Worm (Caenorhabditis elegans) whole organism, L3 larva: ENCODE data around the gene F28F9.2.

Experiments used
- R02D3.7 ChIP-seq: fragments of 150-350 bp; optimal IDR thresholded peaks from 2 replicates; lab custom pipeline; 2014; ENCODE audit warnings: missing biosample characterization, missing genetic modification characterization
- ZK546.5 ChIP-seq: sonication (generic microtip); optimal IDR thresholded peaks from 2 replicates; lab custom pipeline; 2017; ENCODE audit warnings: missing biosample characterization, missing genetic modification characterization
- aly-2 ChIP-seq: fragments of 150-350 bp; optimal IDR thresholded peaks from 2 replicates; lab custom pipeline; 2014; ENCODE audit warnings: missing biosample characterization, missing genetic modification characterization
- ama-1 ChIP-seq: fragments of 150-350 bp; optimal IDR thresholded peaks from 2 replicates; lab custom pipeline; 2018
- ceh-16 ChIP-seq: sonication (generic microtip); optimal IDR thresholded peaks from 2 replicates; lab custom pipeline; 2017; ENCODE audit warnings: missing biosample characterization, missing genetic modification characterization
- ceh-28 ChIP-seq: fragments of 150-350 bp; optimal IDR thresholded peaks from 2 replicates; lab custom pipeline; 2014; ENCODE audit warnings: missing biosample characterization, missing genetic modification reagents, missing genetic modification characterization
- ceh-82 ChIP-seq: fragments of 150-350 bp; optimal IDR thresholded peaks from 2 replicates; lab custom pipeline; 2014; ENCODE audit warnings: missing biosample characterization, missing genetic modification characterization
- ceh-9 ChIP-seq: sonication (generic microtip); optimal IDR thresholded peaks from 2 replicates; lab custom pipeline; 2018; ENCODE audit warnings: missing biosample characterization, missing genetic modification characterization
- daf-12 ChIP-seq: fragments of 150-350 bp; optimal IDR thresholded peaks from 2 replicates; lab custom pipeline; 2014; ENCODE audit warnings: missing biosample characterization, missing genetic modification reagents, missing genetic modification characterization
- egl-27 ChIP-seq: sonication (generic microtip); optimal IDR thresholded peaks from 4 replicates; lab custom pipeline; 2017; ENCODE audit warnings: missing biosample characterization, missing genetic modification reagents, missing genetic modification characterization
- egl-5 ChIP-seq: fragments of 150-350 bp; optimal IDR thresholded peaks from 2 replicates; lab custom pipeline; 2017; ENCODE audit warnings: missing biosample characterization, missing genetic modification reagents, missing genetic modification characterization, inconsistent platforms
- elt-1 ChIP-seq: fragments of 150-350 bp; optimal IDR thresholded peaks from 2 replicates; lab custom pipeline; 2014; ENCODE audit warnings: missing biosample characterization, missing genetic modification characterization
- elt-2 ChIP-seq: sonication (generic microtip); optimal IDR thresholded peaks from 2 replicates; lab custom pipeline; 2016; ENCODE audit warnings: missing genetic modification reagents, mild to moderate bottlenecking, missing genetic modification characterization, missing compliant biosample characterization
- fkh-10 ChIP-seq: sonication (generic microtip); optimal IDR thresholded peaks from 2 replicates; lab custom pipeline; 2017; ENCODE audit warnings: missing biosample characterization, missing genetic modification reagents, missing genetic modification characterization
- fkh-2 ChIP-seq: fragments of 150-350 bp; optimal IDR thresholded peaks from 2 replicates; lab custom pipeline; 2014; ENCODE audit warnings: missing biosample characterization, missing genetic modification reagents, missing genetic modification characterization
- fos-1 ChIP-seq: fragments of 150-350 bp; optimal IDR thresholded peaks from 2 replicates; lab custom pipeline; 2014; ENCODE audit warnings: missing biosample characterization, missing genetic modification characterization
- hmg-11 ChIP-seq: sonication (generic microtip); optimal IDR thresholded peaks from 2 replicates; lab custom pipeline; 2016; ENCODE audit warnings: missing genetic modification characterization, missing compliant biosample characterization
- jun-1 ChIP-seq: fragments of 150-350 bp; optimal IDR thresholded peaks from 2 replicates; lab custom pipeline; 2014; ENCODE audit warnings: missing biosample characterization, missing genetic modification reagents, missing genetic modification characterization
- lin-15B ChIP-seq: fragments of 150-350 bp; optimal IDR thresholded peaks from 2 replicates; lab custom pipeline; 2014; ENCODE audit warnings: missing biosample characterization, missing genetic modification characterization
- lsy-12 ChIP-seq: sonication (generic microtip); optimal IDR thresholded peaks from 2 replicates; lab custom pipeline; 2016; ENCODE audit warnings: mild to moderate bottlenecking, missing genetic modification characterization, missing compliant biosample characterization
- mdl-1 ChIP-seq: fragments of 150-350 bp; optimal IDR thresholded peaks from 2 replicates; lab custom pipeline; 2014; ENCODE audit warnings: missing biosample characterization, missing genetic modification characterization
- mml-1 ChIP-seq: fragments of 150-350 bp; sonication (generic microtip); optimal IDR thresholded peaks from 3 replicates; lab custom pipeline; 2014; ENCODE audit warnings: missing biosample characterization, missing genetic modification characterization
- nfya-1 ChIP-seq: sonication (generic microtip); optimal IDR thresholded peaks from 2 replicates; lab custom pipeline; 2017; ENCODE audit warnings: missing genetic modification characterization, mild to moderate bottlenecking, missing compliant biosample characterization, antibody characterized with exemption, moderate library complexity; ENCODE audit not compliant: insufficient read depth
- nhr-11 ChIP-seq: fragments of 150-350 bp; optimal IDR thresholded peaks from 2 replicates; lab custom pipeline; 2014; ENCODE audit warnings: missing biosample characterization, missing genetic modification characterization
- nhr-12 ChIP-seq: fragments of 150-350 bp; optimal IDR thresholded peaks from 2 replicates; lab custom pipeline; 2014; ENCODE audit warnings: missing biosample characterization, missing genetic modification characterization
- nhr-237 ChIP-seq: fragments of 150-350 bp; optimal IDR thresholded peaks from 2 replicates; lab custom pipeline; 2014; ENCODE audit warnings: missing biosample characterization, missing genetic modification characterization
- nhr-25 ChIP-seq: sonication (generic microtip); optimal IDR thresholded peaks from 2 replicates; lab custom pipeline; 2017; ENCODE audit warnings: missing biosample characterization, missing genetic modification characterization
- nhr-28 ChIP-seq: fragments of 150-350 bp; optimal IDR thresholded peaks from 2 replicates; lab custom pipeline; 2014; ENCODE audit warnings: missing biosample characterization, missing genetic modification characterization
- nhr-43 ChIP-seq: sonication (generic microtip); optimal IDR thresholded peaks from 2 replicates; lab custom pipeline; 2016; ENCODE audit warnings: mild to moderate bottlenecking, missing genetic modification characterization, missing compliant biosample characterization; ENCODE audit not compliant: poor library complexity, severe bottlenecking
- nhr-67 ChIP-seq: fragments of 150-350 bp; optimal IDR thresholded peaks from 2 replicates; lab custom pipeline; 2014; ENCODE audit warnings: missing biosample characterization, missing genetic modification characterization
- pha-4 ChIP-seq: fragments of 150-350 bp; optimal IDR thresholded peaks from 2 replicates; lab custom pipeline; 2014; ENCODE audit warnings: missing biosample characterization, missing genetic modification reagents, missing genetic modification characterization
- pqm-1 ChIP-seq: fragments of 150-350 bp; optimal IDR thresholded peaks from 2 replicates; lab custom pipeline; 2017; ENCODE audit warnings: missing biosample characterization, missing genetic modification characterization, inconsistent platforms
- sea-2 ChIP-seq: fragments of 150-350 bp; sonication (generic microtip); optimal IDR thresholded peaks from 4 replicates; lab custom pipeline; 2014; ENCODE audit warnings: missing biosample characterization, missing genetic modification reagents, missing genetic modification characterization
- skn-1 ChIP-seq: fragments of 150-350 bp; optimal IDR thresholded peaks from 2 replicates; lab custom pipeline; 2014; ENCODE audit warnings: missing biosample characterization, missing genetic modification characterization
- snpc-4 ChIP-seq: fragments of 150-350 bp; optimal IDR thresholded peaks from 2 replicates; lab custom pipeline; 2014; ENCODE audit warnings: missing biosample characterization, missing genetic modification characterization
- tbx-2 ChIP-seq: sonication (generic microtip); optimal IDR thresholded peaks from 2 replicates; lab custom pipeline; 2016; ENCODE audit warnings: mild to moderate bottlenecking, missing genetic modification characterization, missing compliant biosample characterization
- unc-39 ChIP-seq: sonication (generic microtip); optimal IDR thresholded peaks from 4 replicates; lab custom pipeline; 2017; ENCODE audit warnings: missing biosample characterization, missing genetic modification characterization
- zag-1 ChIP-seq: fragments of 150-350 bp; optimal IDR thresholded peaks from 2 replicates; lab custom pipeline; 2014; ENCODE audit warnings: missing biosample characterization, missing genetic modification characterization
- ztf-11 ChIP-seq: fragments of 150-350 bp; optimal IDR thresholded peaks from 2 replicates; lab custom pipeline; 2014; ENCODE audit warnings: missing biosample characterization, missing genetic modification characterization
- ztf-4 ChIP-seq: fragments of 150-350 bp; optimal IDR thresholded peaks from 2 replicates; lab custom pipeline; 2014; ENCODE audit warnings: missing biosample characterization, missing genetic modification characterization

The F28F9.2 gene

ce11 chrIV:3839420-3839819, at the start of gene F28F9.2:
Gene F28F9.2, plus strand, starts transcription at chrIV:3839720.
- no peak for TF ChIP-seq nhr-25 (tag; lab: Kevin White, UChicago)
- no peak for TF ChIP-seq ama-1 (lab: Kevin White, UChicago)
- TF ChIP-seq pqm-1 (tag; lab: Kevin White, UChicago): no peak
- TF ChIP-seq fos-1 (tag; lab: Kevin White, UChicago): no peak
- TF ChIP-seq lin-15B: no peak
- no peak for TF ChIP-seq elt-1
- TF ChIP-seq aly-2 (tag; lab: Kevin White, UChicago): no peak
- TF ChIP-seq ceh-16: no peak
- no peak for TF ChIP-seq egl-27 (tag; lab: Kevin White, UChicago)
- no peak for TF ChIP-seq nhr-67 (tag; lab: Kevin White, UChicago)
- no peak for TF ChIP-seq R02D3.7 (tag; lab: Kevin White, UChicago)
- TF ChIP-seq skn-1 (tag; lab: Kevin White, UChicago): no peak
- TF ChIP-seq ceh-82 (tag; lab: Kevin White, UChicago): no peak
- TF ChIP-seq egl-5: no peak
- TF ChIP-seq fkh-10 (GFP tag; lab: Kevin White, UChicago): no peak
- TF ChIP-seq mdl-1: no peak

- TF ChIP-seq egl-27 (tag; lab: Kevin White, UChicago) (no peak), tbx-2 (tag; lab: Kevin White, UChicago) (no peak), elt-1 (no peak), snpc-4 (tag; lab: Kevin White, UChicago) (no peak), elt-2 (tag; lab: Kevin White, UChicago) (no peak), mdl-1 (no peak)
- TF ChIP-seq, all 47 proteins: peak for 0
Measured at ce11 chrIV:3794437-3794836, 45.1 kb upstream of the F28F9.2 start, which contains the start of gene K09B3.1. Gene K09B3.1, plus strand, starts transcription at chrIV:3794737.

ce11 chrIV:3797442-3797841, 42.1 kb upstream of the F28F9.2 start:
- no peak for TF ChIP-seq ZK546.5 (tag; lab: Kevin White, UChicago)
- TF ChIP-seq ceh-82 (tag; lab: Kevin White, UChicago): no peak
- TF ChIP-seq nhr-25 (tag; lab: Kevin White, UChicago): no peak
- TF ChIP-seq elt-2 (tag; lab: Kevin White, UChicago): no peak
- TF ChIP-seq elt-1: no peak
- TF ChIP-seq egl-27 (tag; lab: Kevin White, UChicago): no peak
- TF ChIP-seq ztf-11 (tag; lab: Kevin White, UChicago): no peak
- no peak for TF ChIP-seq ceh-9
- TF ChIP-seq hmg-11 (tag; lab: Kevin White, UChicago): no peak
- no peak for TF ChIP-seq tbx-2 (tag; lab: Kevin White, UChicago)
- TF ChIP-seq mml-1 (tag; lab: Kevin White, UChicago): no peak
- TF ChIP-seq nhr-237 (tag; lab: Kevin White, UChicago): no peak
- no peak for TF ChIP-seq fkh-2
- no peak for TF ChIP-seq jun-1 (tag; lab: Kevin White, UChicago)
- TF ChIP-seq daf-12: no peak
- no peak for TF ChIP-seq lin-15B
- no peak for TF ChIP-seq pha-4 (tag; lab: Kevin White, UChicago)
- no peak for TF ChIP-seq unc-39
- TF ChIP-seq, all 47 proteins: peak for 0

ce11 chrIV:3800952-3801351, 38.6 kb upstream of the F28F9.2 start, which contains the start of gene osm-3:
Gene osm-3, minus strand, starts transcription at chrIV:3801052.
- TF ChIP-seq ceh-16: no peak
- no peak for TF ChIP-seq nhr-11 (tag; lab: Kevin White, UChicago)
- no peak for TF ChIP-seq sea-2 (GFP tag; lab: Kevin White, UChicago)
- TF ChIP-seq ceh-28 (tag; lab: Kevin White, UChicago): no peak
- no peak for TF ChIP-seq nhr-12 (tag; lab: Kevin White, UChicago)
- no peak for TF ChIP-seq fos-1 (tag; lab: Kevin White, UChicago)
- TF ChIP-seq lsy-12: no peak
- no peak for TF ChIP-seq nhr-28 (tag; lab: Kevin White, UChicago)
- TF ChIP-seq snpc-4 (tag; lab: Kevin White, UChicago): no peak
- no peak for TF ChIP-seq ZK546.5 (tag; lab: Kevin White, UChicago)
- TF ChIP-seq egl-27 (tag; lab: Kevin White, UChicago): no peak
- no peak for TF ChIP-seq lin-15B
- no peak for TF ChIP-seq ztf-4
- TF ChIP-seq aly-2 (tag; lab: Kevin White, UChicago): no peak
- no peak for TF ChIP-seq nhr-237 (tag; lab: Kevin White, UChicago)
- TF ChIP-seq zag-1 (tag; lab: Kevin White, UChicago): no peak
- TF ChIP-seq nhr-43 (tag; lab: Kevin White, UChicago): no peak
- TF ChIP-seq jun-1 (tag; lab: Kevin White, UChicago): no peak
- no peak for TF ChIP-seq nfya-1 (tag; lab: Kevin White, UChicago)
- no peak for TF ChIP-seq egl-5
